Worm (Caenorhabditis elegans): ENCODE data around the gene mak-1.

ce11 chrII:8788752-8789151, 44.9 kb downstream of the mak-1 start:
- TF ChIP-seq let-526 (GFP tag; IDR thresholded peaks at IDR 0.05) (no peak), F52B5.7 (tag; optimal IDR thresholded peaks at IDR 0.05) (no peak), B0019.2 (GFP tag; conservative IDR thresholded peaks at IDR 0.05) (no peak), akir-1 (GFP tag; optimal IDR thresholded peaks at IDR 0.05) (no peak), zim-3 (tag; optimal IDR thresholded peaks at IDR 0.05) (no peak), nfyb-1 (GFP tag; IDR thresholded peaks at IDR 0.05) (no peak), Y56A3A.18 (GFP tag; IDR thresholded peaks at IDR 0.05) (no peak), snpc-4 (GFP tag; optimal IDR thresholded peaks at IDR 0.05) (no peak), snpc-4 (tag; optimal IDR thresholded peaks at IDR 0.05) (no peak)
